Fruit fly (Drosophila melanogaster) Kc167 (cell line): ENCODE data around the gene CG14062.

Source experiments
- Myc ChIP-seq: fragments of >200 bp; optimal IDR thresholded peaks from 2 replicates; lab custom pipeline; 2017; ENCODE audit warnings: missing external identifiers
- Sin3A ChIP-seq: fragments of >200 bp; optimal IDR thresholded peaks from 2 replicates; lab custom pipeline; 2018; ENCODE audit warnings: missing external identifiers
- h ChIP-seq: fragments of >200 bp; optimal IDR thresholded peaks from 3 replicates; lab custom pipeline; 2018; ENCODE audit warnings: missing external identifiers
- insv ChIP-seq: fragments of >200 bp; optimal IDR thresholded peaks from 3 replicates; lab custom pipeline; 2018; ENCODE audit warnings: missing external identifiers
- psq ChIP-seq: fragments of >200 bp; optimal IDR thresholded peaks from 2 replicates; lab custom pipeline; 2017; ENCODE audit warnings: missing external identifiers
- ttk ChIP-seq: sonication (Bioruptor generic); optimal IDR thresholded peaks from 2 replicates; lab custom pipeline; 2017; ENCODE audit warnings: missing external identifiers

The CG14062 gene

DNA sequence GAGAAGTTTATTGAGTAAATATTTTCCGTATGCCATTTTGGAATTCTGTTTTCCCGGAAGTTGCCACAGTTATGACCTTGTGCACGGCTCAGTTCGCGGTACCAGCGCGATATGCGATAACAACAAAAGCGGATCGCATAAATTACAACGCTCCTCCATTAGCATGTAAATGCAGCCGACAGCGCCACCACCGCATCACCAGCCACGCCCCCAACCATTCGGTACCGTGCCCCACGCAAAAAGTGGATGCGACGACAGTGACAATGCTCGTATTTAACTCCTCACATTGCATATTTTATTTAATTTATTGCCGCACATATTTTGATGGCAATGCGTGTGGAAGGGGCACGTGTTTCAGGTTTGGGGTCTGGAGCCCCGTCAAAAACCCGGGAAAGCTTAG lies 19.6 kb downstream of the CG14062 start:
- no peak for TF ChIP-seq ttk (lab: Kevin White, UChicago)
- no peak for TF ChIP-seq insv (lab: Kevin White, UChicago)
- no peak for TF ChIP-seq h (lab: Kevin White, UChicago)
- no peak for TF ChIP-seq Sin3A (lab: Kevin White, UChicago)
- TF ChIP-seq psq (lab: Kevin White, UChicago): no peak
- TF ChIP-seq Myc: no peak

DNA sequence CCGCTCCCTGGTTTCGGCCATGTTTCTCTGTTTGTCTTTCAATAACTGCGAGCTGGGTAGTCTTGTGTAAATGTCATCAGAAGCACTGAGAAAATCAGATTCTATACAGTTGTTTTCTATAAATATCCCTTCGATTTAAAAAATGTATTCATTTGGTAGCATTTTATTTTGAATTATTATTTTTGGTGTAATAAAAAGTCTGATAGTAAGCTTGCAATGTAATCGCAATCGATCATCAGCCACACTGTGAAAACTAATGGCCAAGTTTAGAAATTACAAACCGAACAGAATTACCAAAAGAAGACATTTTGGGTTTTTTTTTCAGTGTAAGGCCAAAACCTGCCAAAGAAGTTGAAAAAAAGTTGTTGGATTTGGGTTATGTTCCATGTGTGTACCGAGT lies 21.9 kb downstream of the CG14062 start:
- TF ChIP-seq Myc (no peak), insv (lab: Kevin White, UChicago) (no peak), psq (lab: Kevin White, UChicago) (no peak), h (lab: Kevin White, UChicago) (no peak), Sin3A (lab: Kevin White, UChicago) (no peak), ttk (lab: Kevin White, UChicago) (no peak)

DNA sequence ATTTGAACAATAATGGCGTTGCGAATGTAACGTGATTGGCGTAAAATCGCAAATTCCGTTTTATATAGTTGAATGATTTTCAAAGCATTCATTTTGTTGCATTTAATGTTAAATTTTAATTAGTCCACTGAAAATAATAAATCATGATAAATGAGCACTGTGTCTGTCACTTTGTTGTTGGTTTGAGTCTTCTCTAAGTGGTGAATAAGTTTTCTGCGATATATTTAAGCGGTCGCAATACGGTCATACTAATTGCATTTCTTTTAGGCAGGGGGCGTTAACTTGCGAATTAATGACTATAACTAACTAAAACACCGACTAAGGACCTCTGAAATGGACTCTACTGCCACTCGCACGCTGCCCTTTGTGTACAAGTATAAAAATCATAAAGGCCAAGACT lies 36.9 kb downstream of the CG14062 start, which contains the start of gene CG9986:
Gene CG9986 (plus strand): TSS at position 245 of the 400 bp plus-strand sequence.
- no peak for TF ChIP-seq Sin3A (lab: Kevin White, UChicago)
- TF ChIP-seq h (lab: Kevin White, UChicago): no peak
- no peak for TF ChIP-seq Myc
- TF ChIP-seq insv (lab: Kevin White, UChicago): no peak
- no peak for TF ChIP-seq ttk (lab: Kevin White, UChicago)
- no peak for TF ChIP-seq psq (lab: Kevin White, UChicago)

DNA sequence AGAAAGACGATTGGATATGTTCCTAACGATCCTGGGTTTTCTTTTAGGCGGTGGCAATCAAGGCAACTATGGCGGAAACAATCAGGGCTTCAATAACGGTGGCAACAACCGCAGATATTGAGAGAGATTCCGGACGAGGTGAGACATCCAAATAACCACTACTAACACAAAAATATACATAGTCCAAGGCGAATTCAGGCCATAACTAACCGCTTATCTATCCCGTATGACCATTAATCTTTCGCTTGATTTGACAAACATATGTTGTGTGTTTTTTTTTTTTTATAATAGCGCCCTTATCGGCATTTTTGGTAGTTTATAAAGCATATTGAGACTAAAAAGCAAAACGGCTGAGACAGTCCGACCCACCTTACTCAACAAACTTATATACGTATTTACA lies 39.1 kb downstream of the CG14062 start:
- no peak for TF ChIP-seq psq (lab: Kevin White, UChicago)
- no peak for TF ChIP-seq insv (lab: Kevin White, UChicago)
- TF ChIP-seq ttk (lab: Kevin White, UChicago): no peak
- TF ChIP-seq Myc: no peak
- TF ChIP-seq h (lab: Kevin White, UChicago): no peak
- TF ChIP-seq Sin3A (lab: Kevin White, UChicago): no peak

DNA sequence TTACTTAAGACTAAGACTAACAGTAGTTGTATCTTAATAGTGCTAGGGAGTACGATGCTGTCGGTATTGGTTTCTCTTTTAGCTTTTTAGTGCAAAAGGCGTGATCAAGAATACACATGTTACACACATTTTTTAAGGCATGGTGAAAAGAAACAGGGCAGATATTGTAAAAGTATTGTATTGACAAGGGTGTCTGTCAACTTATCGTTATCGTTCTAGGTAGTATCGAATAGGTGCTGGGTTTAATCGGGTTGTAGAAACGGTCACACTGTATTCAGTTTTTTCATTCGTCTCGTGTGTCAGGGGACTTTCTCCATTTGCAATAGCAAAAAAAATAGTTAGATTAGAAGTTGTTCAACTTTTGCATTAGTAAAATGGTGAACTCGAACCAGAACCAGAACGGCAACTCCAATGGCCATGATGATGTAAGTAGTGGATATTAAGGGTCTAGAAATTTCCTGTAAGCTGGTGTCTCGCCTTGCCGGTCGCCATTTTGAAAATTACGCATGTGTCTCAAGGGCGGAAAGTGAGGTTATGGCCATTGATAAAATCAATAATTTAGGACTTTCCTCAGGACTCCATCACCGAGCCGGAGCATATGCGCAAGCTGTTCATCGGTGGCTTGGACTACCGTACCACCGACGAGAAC lies 42.4 kb downstream of the CG14062 start:
- TF ChIP-seq Myc (no peak), Sin3A (lab: Kevin White, UChicago) (no peak), h (lab: Kevin White, UChicago) (no peak), ttk (lab: Kevin White, UChicago) (no peak), insv (lab: Kevin White, UChicago) (no peak), psq (lab: Kevin White, UChicago) (no peak)

DNA sequence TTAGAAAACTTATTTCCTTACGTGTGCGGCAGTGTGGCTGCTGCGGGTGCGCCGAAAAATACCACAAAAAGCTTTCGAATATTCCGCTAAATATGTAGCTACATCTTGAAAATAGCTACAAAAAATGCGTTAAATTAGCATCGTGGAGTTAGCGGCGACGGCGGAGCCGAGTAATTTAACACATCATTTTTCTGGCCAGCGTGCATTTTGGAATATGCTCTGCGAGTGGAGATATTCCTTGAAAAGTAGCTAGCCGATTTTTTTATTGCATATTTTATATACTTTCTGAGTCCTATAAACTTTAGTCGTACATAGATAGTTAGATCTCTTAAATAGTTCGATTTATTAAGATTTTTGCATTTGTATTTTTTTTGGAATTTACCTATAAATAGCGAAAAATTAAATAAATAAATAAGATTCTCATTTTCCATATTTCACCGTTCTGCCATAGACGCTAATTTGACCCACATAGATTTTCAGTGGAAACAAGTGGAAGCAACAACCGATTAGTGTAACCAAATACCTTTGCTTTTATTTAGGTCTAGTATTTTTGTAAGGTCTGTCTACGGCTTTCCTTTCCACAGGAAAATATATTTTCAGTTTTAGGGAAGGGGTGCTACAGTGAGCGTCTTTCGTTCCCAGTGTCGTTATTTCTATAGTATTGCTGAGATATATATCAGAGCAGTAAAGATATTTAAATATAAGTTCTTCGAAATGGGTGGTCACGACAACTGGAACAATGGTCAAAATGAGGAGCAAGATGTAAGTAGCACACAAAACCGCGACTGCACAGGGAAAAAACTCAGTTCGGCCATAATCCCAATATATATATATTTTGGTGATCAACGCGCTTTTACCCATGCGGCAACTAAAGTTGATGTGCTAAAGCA lies 43.2 kb downstream of the CG14062 start, which contains the start of the genes Noa36 and Hrb98DE:
Gene Noa36 (minus strand): TSS at position 51 of the 890 bp plus-strand sequence.
Gene Hrb98DE (plus strand): TSS at position 597 of the 890 bp plus-strand sequence.
- TF ChIP-seq psq (lab: Kevin White, UChicago): no peak
- TF ChIP-seq insv (lab: Kevin White, UChicago): no peak
- TF ChIP-seq ttk (lab: Kevin White, UChicago): no peak
- no peak for TF ChIP-seq h (lab: Kevin White, UChicago)
- TF ChIP-seq Sin3A (lab: Kevin White, UChicago): no peak
- no peak for TF ChIP-seq Myc

DNA sequence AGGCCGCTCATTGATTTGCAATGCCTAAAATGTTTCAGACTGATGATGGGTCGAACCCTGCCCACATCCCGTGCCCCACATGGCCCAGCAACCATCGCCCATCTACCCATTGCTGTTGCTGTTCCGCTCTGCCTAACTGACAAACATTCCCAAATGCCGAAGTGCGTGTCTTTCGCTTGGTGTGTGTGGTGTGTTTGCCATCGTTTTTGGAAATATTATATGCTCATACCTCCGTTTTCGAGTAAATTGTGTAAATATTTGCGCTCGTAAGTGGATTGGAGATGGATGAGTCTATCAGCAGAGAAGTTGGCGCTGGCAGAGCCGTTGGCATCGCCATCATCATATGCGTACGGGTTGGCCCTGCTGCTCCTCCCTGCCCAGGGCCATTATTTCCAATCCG lies 45.2 kb downstream of the CG14062 start:
- TF ChIP-seq Sin3A (lab: Kevin White, UChicago): no peak
- no peak for TF ChIP-seq h (lab: Kevin White, UChicago)
- no peak for TF ChIP-seq psq (lab: Kevin White, UChicago)
- no peak for TF ChIP-seq insv (lab: Kevin White, UChicago)
- TF ChIP-seq Myc: no peak
- no peak for TF ChIP-seq ttk (lab: Kevin White, UChicago)

DNA sequence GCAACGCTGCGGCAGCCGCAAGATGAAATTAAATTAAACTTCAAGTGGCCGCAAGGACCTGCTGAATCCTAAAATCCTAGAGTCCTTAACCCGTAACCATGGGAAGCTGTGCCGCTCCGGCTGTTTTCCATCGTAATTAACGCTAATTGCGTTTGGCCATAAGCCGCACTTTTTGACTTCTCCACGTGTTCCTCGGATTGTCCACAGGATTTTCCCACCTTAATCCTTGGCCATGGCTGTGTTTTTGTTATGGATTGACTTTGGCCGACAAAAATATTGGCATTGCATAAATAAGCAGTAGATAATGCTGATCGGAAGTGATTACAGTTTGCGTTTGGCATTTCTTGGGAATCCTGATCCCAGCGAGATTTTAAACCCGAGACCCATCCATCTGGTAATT lies 46.3 kb downstream of the CG14062 start:
- no peak for TF ChIP-seq insv (lab: Kevin White, UChicago)

DNA sequence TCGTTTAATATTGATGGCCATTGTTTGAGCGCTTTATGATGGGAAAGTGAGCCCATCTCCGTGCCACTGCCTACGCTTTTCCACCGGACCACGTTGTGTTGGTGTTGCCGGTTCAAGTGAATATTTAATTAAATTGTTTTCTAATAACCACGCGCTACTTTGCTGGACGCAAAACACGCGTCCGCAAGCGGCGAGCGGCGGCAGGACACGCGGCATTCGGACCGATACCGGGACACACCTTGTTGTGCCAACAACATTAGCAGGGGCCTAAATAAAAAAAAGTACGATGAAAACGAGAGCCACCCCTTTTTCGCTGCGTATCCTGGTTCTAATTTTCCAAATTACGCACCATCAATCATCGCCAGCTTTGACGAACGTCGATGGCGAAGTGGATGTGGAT lies 46.8 kb downstream of the CG14062 start:
- TF ChIP-seq insv (lab: Kevin White, UChicago) (no peak), ttk (lab: Kevin White, UChicago) (no peak), psq (lab: Kevin White, UChicago) (no peak), Sin3A (lab: Kevin White, UChicago) (no peak), Myc (no peak), h (lab: Kevin White, UChicago) (no peak)

DNA sequence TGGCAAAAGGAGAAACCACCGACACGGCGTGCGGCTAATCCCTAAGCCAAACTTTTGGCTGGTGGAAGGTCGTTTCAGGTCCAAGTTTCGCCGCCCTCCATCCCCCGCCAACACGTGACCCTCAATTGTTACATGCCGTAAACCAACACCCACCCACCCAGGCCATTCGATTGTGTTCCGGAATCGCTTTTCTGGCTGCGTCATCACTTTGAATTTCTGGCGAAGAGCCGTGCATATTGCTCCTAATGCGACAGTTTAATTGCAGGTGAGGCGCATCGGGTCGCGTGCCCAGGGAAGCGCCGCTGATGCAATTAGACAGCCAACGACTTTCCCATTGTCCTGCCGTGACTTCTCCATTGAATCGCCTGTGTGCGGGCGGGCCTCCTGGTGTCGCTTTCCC lies 47.8 kb downstream of the CG14062 start:
- TF ChIP-seq psq (lab: Kevin White, UChicago) (no peak), Myc (no peak), insv (lab: Kevin White, UChicago) (no peak), ttk (lab: Kevin White, UChicago) (no peak), h (lab: Kevin White, UChicago) (no peak), Sin3A (lab: Kevin White, UChicago) (no peak)
